Worm (Caenorhabditis elegans): ENCODE measurements around the gene duo-1.

The duo-1 gene

ce11 chrV:11604484-11604883 lies 50.1 kb downstream of the duo-1 start, which contains the start of gene dhs-20 (continued):
- TF ChIP-seq Y75B8A.6 (GFP tag; IDR thresholded peaks at IDR 0.05): no peak
- TF ChIP-seq zfp-2 (tag; optimal IDR thresholded peaks at IDR 0.05): no peak
- no peak for TF ChIP-seq T26A8.4 (GFP tag; IDR thresholded peaks at IDR 0.05)
- TF ChIP-seq daf-19 (GFP tag; conservative IDR thresholded peaks at IDR 0.05): no peak
- TF ChIP-seq hmg-1.1 (GFP tag; IDR thresholded peaks at IDR 0.05): no peak
- peak; percentile 41 for TF ChIP-seq dve-1 (tag; optimal IDR thresholded peaks at IDR 0.05; ENCODE audit: insufficient read depth)
- no peak for TF ChIP-seq nhr-111 (GFP tag; optimal IDR thresholded peaks at IDR 0.05)
- TF ChIP-seq nhr-102 (tag; optimal IDR thresholded peaks at IDR 0.05): no peak
- no peak for TF ChIP-seq hif-1 (tag; optimal IDR thresholded peaks at IDR 0.05)

ce11 chrV:11605227-11605626 lies 50.8 kb downstream of the duo-1 start:
- TF ChIP-seq ztf-7 (tag; optimal IDR thresholded peaks at IDR 0.05) (no peak), gei-8 (GFP tag; optimal IDR thresholded peaks at IDR 0.05) (no peak), hlh-11 (tag; optimal IDR thresholded peaks at IDR 0.05) (no peak), ceh-28 (tag; optimal IDR thresholded peaks at IDR 0.05) (no peak), nhr-10 (tag; optimal IDR thresholded peaks at IDR 0.05) (no peak), D1046.2 (GFP tag; IDR thresholded peaks at IDR 0.05) (no peak), hlh-30 (tag; optimal IDR thresholded peaks at IDR 0.05; ENCODE audit: insufficient read depth) (no peak), tag-97 (GFP tag; IDR thresholded peaks at IDR 0.05) (no peak), F44E2.7 (GFP tag; IDR thresholded peaks at IDR 0.05) (no peak), zag-1 (tag; optimal IDR thresholded peaks at IDR 0.05) (no peak), ZK546.5 (tag; optimal IDR thresholded peaks at IDR 0.05) (no peak), nhr-28 (tag; optimal IDR thresholded peaks at IDR 0.05) (no peak), daf-16 (GFP tag; optimal IDR thresholded peaks at IDR 0.05) (no peak), daf-16 (tag; optimal IDR thresholded peaks at IDR 0.05) (no peak), dve-1 (tag; optimal IDR thresholded peaks at IDR 0.05; ENCODE audit: insufficient read depth) (no peak), zfp-3 (GFP tag; conservative IDR thresholded peaks at IDR 0.05) (no peak), nhr-6 (tag; optimal IDR thresholded peaks at IDR 0.05) (no peak)

ce11 chrV:11606424-11606823 lies 52.0 kb downstream of the duo-1 start, which contains the start of gene idpp-16:
Gene idpp-16, minus strand, starts transcription at chrV:11606524.
- TF ChIP-seq nhr-111 (GFP tag; optimal IDR thresholded peaks at IDR 0.05): no peak
